Worm (Caenorhabditis elegans) whole organism, late embryonic: Measurements from ENCODE around the gene rps-1.

Source experiments
- C08G9.2 ChIP-seq: sonication (generic microtip); optimal IDR thresholded peaks from 2 replicates; lab custom pipeline; 2016; ENCODE audit warnings: mild to moderate bottlenecking, missing genetic modification characterization, moderate library complexity, missing compliant biosample characterization
- C38D4.7 ChIP-seq: fragments of 200-800 bp; sonication (Bioruptor generic); optimal IDR thresholded peaks from 2 replicates; lab custom pipeline; 2018; ENCODE audit warnings: mild to moderate bottlenecking, missing genetic modification characterization, moderate library complexity, missing compliant biosample characterization
- F13H6.1 ChIP-seq: sonication (generic microtip); optimal IDR thresholded peaks from 2 replicates; lab custom pipeline; 2016; ENCODE audit warnings: missing genetic modification characterization, missing compliant biosample characterization
- K02D7.2 ChIP-seq: sonication (generic microtip); optimal IDR thresholded peaks from 2 replicates; lab custom pipeline; 2017; ENCODE audit warnings: mild to moderate bottlenecking, missing genetic modification characterization, missing compliant biosample characterization
- K09A11.1 ChIP-seq: sonication (generic microtip); optimal IDR thresholded peaks from 2 replicates; lab custom pipeline; 2017; ENCODE audit warnings: antibody characterized with exemption, mild to moderate bottlenecking, missing genetic modification characterization, missing compliant biosample characterization; ENCODE audit not compliant: insufficient read depth
- T23F11.4 ChIP-seq: fragments of 200-800 bp; sonication (Bioruptor generic); optimal IDR thresholded peaks from 2 replicates; lab custom pipeline; 2018; ENCODE audit warnings: mild to moderate bottlenecking, missing genetic modification characterization, missing compliant biosample characterization
- ahr-1 ChIP-seq: sonication (generic microtip); optimal IDR thresholded peaks from 2 replicates; lab custom pipeline; 2016; ENCODE audit warnings: missing genetic modification characterization, missing compliant biosample characterization
- ama-1 ChIP-seq: fragments of 150-350 bp; optimal IDR thresholded peaks from 2 replicates; lab custom pipeline; 2014
- ceh-14 ChIP-seq: sonication (generic microtip); optimal IDR thresholded peaks from 2 replicates; lab custom pipeline; 2016; ENCODE audit warnings: missing genotype, missing genetic modification characterization, missing compliant biosample characterization
- ceh-18 ChIP-seq: sonication (generic microtip); optimal IDR thresholded peaks from 2 replicates; lab custom pipeline; 2016; ENCODE audit warnings: missing genetic modification characterization, missing compliant biosample characterization
- ceh-2 ChIP-seq: sonication (generic microtip); optimal IDR thresholded peaks from 2 replicates; lab custom pipeline; 2016; ENCODE audit warnings: missing genotype, missing genetic modification characterization, missing compliant biosample characterization
- ceh-22 ChIP-seq: sonication (generic microtip); optimal IDR thresholded peaks from 2 replicates; lab custom pipeline; 2017; ENCODE audit warnings: missing biosample characterization, missing genetic modification characterization
- ceh-24 ChIP-seq: sonication (generic microtip); optimal IDR thresholded peaks from 2 replicates; lab custom pipeline; 2016; ENCODE audit warnings: mild to moderate bottlenecking, missing genetic modification characterization, missing compliant biosample characterization
- ceh-30 ChIP-seq: fragments of 150-350 bp; optimal IDR thresholded peaks from 2 replicates; lab custom pipeline; 2014; ENCODE audit warnings: missing biosample characterization, missing genetic modification characterization
- ceh-31 ChIP-seq: sonication (generic microtip); optimal IDR thresholded peaks from 2 replicates; lab custom pipeline; 2016; ENCODE audit warnings: missing genetic modification characterization, missing compliant biosample characterization
- ceh-34 ChIP-seq: sonication (generic microtip); optimal IDR thresholded peaks from 2 replicates; lab custom pipeline; 2016; ENCODE audit warnings: mild to moderate bottlenecking, missing genetic modification characterization, missing compliant biosample characterization
- ceh-45 ChIP-seq: fragments of 200-800 bp; sonication (Bioruptor generic); IDR thresholded peaks from 2 replicates; pipeline ENCODE4 v1.3.6; 2022; ENCODE audit warnings: missing genetic modification reagents, missing genetic modification characterization, missing compliant biosample characterization
- ceh-48 ChIP-seq: sonication (generic microtip); optimal IDR thresholded peaks from 2 replicates; lab custom pipeline; 2016; ENCODE audit warnings: missing genetic modification characterization, inconsistent platforms, missing compliant biosample characterization
- dmd-4 ChIP-seq: sonication (generic microtip); optimal IDR thresholded peaks from 2 replicates; lab custom pipeline; 2016; ENCODE audit warnings: borderline replicate concordance, missing genetic modification characterization, missing compliant biosample characterization
- dve-1 ChIP-seq: sonication (generic microtip); optimal IDR thresholded peaks from 2 replicates; lab custom pipeline; 2017; ENCODE audit warnings: antibody characterized with exemption, mild to moderate bottlenecking, missing genetic modification characterization, missing compliant biosample characterization
- ets-4 ChIP-seq: sonication (generic microtip); optimal IDR thresholded peaks from 2 replicates; lab custom pipeline; 2016; ENCODE audit warnings: missing genetic modification characterization, missing compliant biosample characterization
- eyg-1 ChIP-seq: sonication (generic microtip); optimal IDR thresholded peaks from 2 replicates; lab custom pipeline; 2016; ENCODE audit warnings: missing genotype, missing genetic modification characterization, missing compliant biosample characterization
- fax-1 ChIP-seq: sonication (generic microtip); optimal IDR thresholded peaks from 2 replicates; lab custom pipeline; 2016; ENCODE audit warnings: missing genotype, missing genetic modification characterization, missing compliant biosample characterization
- fkh-10 ChIP-seq: fragments of 150-350 bp; optimal IDR thresholded peaks from 2 replicates; lab custom pipeline; 2014; ENCODE audit warnings: missing biosample characterization, missing genetic modification reagents, missing genetic modification characterization
- fkh-6 ChIP-seq: sonication (generic microtip); optimal IDR thresholded peaks from 2 replicates; lab custom pipeline; 2016; ENCODE audit warnings: missing genetic modification characterization, missing compliant biosample characterization
- gmeb-2 ChIP-seq: sonication (generic microtip); optimal IDR thresholded peaks from 2 replicates; lab custom pipeline; 2016; ENCODE audit warnings: missing genetic modification characterization, inconsistent platforms, missing compliant biosample characterization
- hlh-15 ChIP-seq: sonication (generic microtip); optimal IDR thresholded peaks from 2 replicates; lab custom pipeline; 2016; ENCODE audit warnings: missing genetic modification characterization, missing compliant biosample characterization
- hlh-30 ChIP-seq: sonication (generic microtip); optimal IDR thresholded peaks from 2 replicates; lab custom pipeline; 2017; ENCODE audit warnings: antibody characterized with exemption, missing genetic modification characterization, missing compliant biosample characterization; ENCODE audit not compliant: insufficient read depth
- hlh-6 ChIP-seq: sonication (generic microtip); optimal IDR thresholded peaks from 2 replicates; lab custom pipeline; 2016; ENCODE audit warnings: missing genotype, missing genetic modification characterization, missing compliant biosample characterization
- lin-11 ChIP-seq: fragments of 200-800 bp; sonication (Bioruptor generic); optimal IDR thresholded peaks from 2 replicates; lab custom pipeline; 2018; ENCODE audit warnings: mild to moderate bottlenecking, missing genetic modification characterization, missing compliant biosample characterization
- mec-3 ChIP-seq: sonication (generic microtip); optimal IDR thresholded peaks from 2 replicates; lab custom pipeline; 2016; ENCODE audit warnings: borderline replicate concordance, missing genetic modification characterization, missing compliant biosample characterization
- nhr-11 ChIP-seq: fragments of 150-350 bp; optimal IDR thresholded peaks from 2 replicates; lab custom pipeline; 2014; ENCODE audit warnings: missing biosample characterization, missing genetic modification characterization
- nhr-232 ChIP-seq: sonication (generic microtip); optimal IDR thresholded peaks from 2 replicates; lab custom pipeline; 2016; ENCODE audit warnings: missing genetic modification characterization, missing compliant biosample characterization
- npax-4 ChIP-seq: sonication (generic microtip); optimal IDR thresholded peaks from 2 replicates; lab custom pipeline; 2016; ENCODE audit warnings: missing genetic modification characterization, missing compliant biosample characterization
- odd-2 ChIP-seq: sonication (generic microtip); optimal IDR thresholded peaks from 2 replicates; lab custom pipeline; 2017; ENCODE audit warnings: antibody characterized with exemption, mild to moderate bottlenecking, missing genetic modification characterization, missing compliant biosample characterization
- pag-3 ChIP-seq: sonication (generic microtip); optimal IDR thresholded peaks from 2 replicates; lab custom pipeline; 2016; ENCODE audit warnings: missing compliant biosample characterization, missing genetic modification characterization, borderline replicate concordance
- pat-9 ChIP-seq: fragments of 200-800 bp; sonication (Bioruptor generic); optimal IDR thresholded peaks from 2 replicates; lab custom pipeline; 2018; ENCODE audit warnings: mild to moderate bottlenecking, missing genetic modification characterization, moderate library complexity, missing compliant biosample characterization
- pha-2 ChIP-seq: sonication (generic microtip); optimal IDR thresholded peaks from 2 replicates; lab custom pipeline; 2017; ENCODE audit warnings: mild to moderate bottlenecking, missing genetic modification characterization, missing compliant biosample characterization
- pqm-1 ChIP-seq: sonication (generic microtip); optimal IDR thresholded peaks from 2 replicates; lab custom pipeline; 2016; ENCODE audit warnings: missing genetic modification characterization, missing compliant biosample characterization
- pros-1 ChIP-seq: fragments of 150-350 bp; optimal IDR thresholded peaks from 2 replicates; lab custom pipeline; 2014; ENCODE audit warnings: missing biosample characterization, missing genetic modification reagents, missing genetic modification characterization
- ref-2 ChIP-seq: sonication (generic microtip); optimal IDR thresholded peaks from 2 replicates; lab custom pipeline; 2016; ENCODE audit warnings: missing genetic modification characterization, missing compliant biosample characterization
- rnt-1 ChIP-seq: sonication (generic microtip); optimal IDR thresholded peaks from 2 replicates; lab custom pipeline; 2016; ENCODE audit warnings: missing genetic modification characterization, missing compliant biosample characterization
- sdc-2 ChIP-seq: sonication (generic microtip); optimal IDR thresholded peaks from 2 replicates; lab custom pipeline; 2016; ENCODE audit warnings: missing genotype, missing genetic modification characterization, missing compliant biosample characterization
- sox-2 ChIP-seq: fragments of 200-800 bp; sonication (Bioruptor generic); IDR thresholded peaks from 2 replicates; pipeline ENCODE4 v1.3.6; 2022; ENCODE audit warnings: missing genetic modification reagents, missing genetic modification characterization, missing compliant biosample characterization
- sox-4 ChIP-seq: sonication (generic microtip); optimal IDR thresholded peaks from 2 replicates; lab custom pipeline; 2017; ENCODE audit warnings: mild to moderate bottlenecking, missing genetic modification characterization, inconsistent platforms, missing compliant biosample characterization
- syd-9 ChIP-seq: sonication (generic microtip); optimal IDR thresholded peaks from 2 replicates; lab custom pipeline; 2016; ENCODE audit warnings: mild to moderate bottlenecking, missing genetic modification characterization, moderate library complexity, missing compliant biosample characterization
- tbx-2 ChIP-seq: sonication (generic microtip); optimal IDR thresholded peaks from 2 replicates; lab custom pipeline; 2016; ENCODE audit warnings: missing genetic modification characterization, missing compliant biosample characterization
- tbx-7 ChIP-seq: sonication (generic microtip); optimal IDR thresholded peaks from 2 replicates; lab custom pipeline; 2016; ENCODE audit warnings: missing genotype, missing genetic modification characterization, missing compliant biosample characterization
- ttx-3 ChIP-seq: sonication (generic microtip); optimal IDR thresholded peaks from 2 replicates; lab custom pipeline; 2016; ENCODE audit warnings: missing genetic modification reagents, missing genetic modification characterization, missing compliant biosample characterization
- unc-3 ChIP-seq, 2 experiments: fragments of 200-800 bp in 1 of 2; sonication (Bioruptor generic) in 1 of 2; sonication (generic microtip) in 1 of 2; conservative IDR thresholded peaks in 1 of 2; optimal IDR thresholded peaks in 1 of 2; 2 replicates each; pipeline versions ENCODE4 v1.3.6 to Lab custom; 2016 to 2022; ENCODE audit warnings: missing compliant biosample characterization in 2 of 2, missing genetic modification characterization in 2 of 2, missing genetic modification reagents in 1 of 2
- unc-42 ChIP-seq: sonication (generic microtip); optimal IDR thresholded peaks from 2 replicates; lab custom pipeline; 2016; ENCODE audit warnings: missing genotype, missing genetic modification characterization, missing compliant biosample characterization
- unc-55 ChIP-seq: sonication (generic microtip); optimal IDR thresholded peaks from 2 replicates; lab custom pipeline; 2017; ENCODE audit warnings: missing biosample characterization, missing genetic modification reagents, missing genetic modification characterization
- zip-5 ChIP-seq: sonication (generic microtip); optimal IDR thresholded peaks from 2 replicates; lab custom pipeline; 2016; ENCODE audit warnings: missing genetic modification characterization, missing compliant biosample characterization

rps-1 gene

DNA sequence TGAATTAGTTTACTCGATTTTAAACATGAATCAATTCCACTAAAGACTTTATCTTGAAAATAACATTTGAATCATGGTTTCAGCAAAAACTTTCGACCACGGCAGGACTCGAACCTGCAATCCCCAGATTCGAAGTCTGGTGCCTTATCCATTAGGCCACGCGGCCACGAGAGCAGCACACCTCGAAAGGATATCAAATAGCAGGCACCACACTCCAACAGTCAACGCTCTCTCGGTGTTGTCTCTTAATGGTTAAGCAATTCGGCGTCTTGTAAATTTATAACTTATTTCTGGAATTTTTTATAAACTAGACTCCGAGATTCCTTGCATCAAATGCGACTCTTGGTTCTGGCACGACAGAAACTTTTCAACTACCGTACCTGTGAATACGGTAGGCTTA is 4.9 kb upstream of the rps-1 start:
- TF ChIP-seq unc-42, result peak; percentile 45
- peak; percentile 15 for TF ChIP-seq ets-4 (tag; lab: Kevin White, UChicago)
- peak; percentile 85 for TF ChIP-seq ceh-34 (tag; lab: Kevin White, UChicago)
- peak; percentile 86 for TF ChIP-seq C38D4.7
- TF ChIP-seq ref-2 (tag; lab: Kevin White, UChicago), result peak; percentile 83
- TF ChIP-seq ahr-1, result peak; percentile 62
- TF ChIP-seq fkh-6 (tag; lab: Kevin White, UChicago), result peak; percentile 80
- TF ChIP-seq pha-2 (tag; lab: Kevin White, UChicago), result peak; percentile 84
- TF ChIP-seq nhr-11 (tag; lab: Kevin White, UChicago), result no peak
- TF ChIP-seq ceh-31 (tag; lab: Kevin White, UChicago), result peak; percentile 69
- peak; percentile 46 for TF ChIP-seq pqm-1 (tag; lab: Kevin White, UChicago)
- peak; percentile 85 for TF ChIP-seq ceh-45
- TF ChIP-seq tbx-7 (tag; lab: Kevin White, UChicago), result peak; percentile 60
- peak; percentile 45 for TF ChIP-seq ceh-24 (tag; lab: Kevin White, UChicago)
- peak; percentile 91 for TF ChIP-seq tbx-2 (tag; lab: Kevin White, UChicago)
- peak; percentile 42 for TF ChIP-seq ceh-22
- TF ChIP-seq rnt-1 (tag; lab: Kevin White, UChicago), result peak; percentile 61
- TF ChIP-seq F13H6.1 (tag; lab: Kevin White, UChicago), result peak; percentile 73
- peak; percentile 54 for TF ChIP-seq zip-5 (tag; lab: Kevin White, UChicago)
- peak; percentile 33 for TF ChIP-seq ceh-14 (tag; lab: Kevin White, UChicago)
- peak; percentile 85 for TF ChIP-seq nhr-232 (tag; lab: Kevin White, UChicago)
- peak; percentile 58 for TF ChIP-seq ceh-18 (tag; lab: Kevin White, UChicago)
- no peak for TF ChIP-seq pag-3
- TF ChIP-seq mec-3 (tag; lab: Kevin White, UChicago), result no peak
- TF ChIP-seq syd-9, result peak; percentile 87
- TF ChIP-seq hlh-6 (tag; lab: Kevin White, UChicago), result peak; percentile 90
- peak; percentile 65 for TF ChIP-seq dmd-4 (tag; lab: Kevin White, UChicago)
- TF ChIP-seq hlh-30 (tag; lab: Kevin White, UChicago), result peak; percentile 49
- TF ChIP-seq pros-1 (tag; lab: Kevin White, UChicago), result no peak
- peak; percentile 83 for TF ChIP-seq ttx-3 (tag; lab: Kevin White, UChicago)
- peak; percentile 69 for TF ChIP-seq hlh-15 (tag; lab: Kevin White, UChicago)
- TF ChIP-seq eyg-1 (tag; lab: Kevin White, UChicago), result peak; percentile 89
- TF ChIP-seq ama-1 (lab: Kevin White, UChicago), result no peak
- TF ChIP-seq fkh-10, result no peak
- TF ChIP-seq dve-1, result peak; percentile 95
- peak; percentile 66 for TF ChIP-seq K02D7.2 (tag; lab: Kevin White, UChicago)
- peak; percentile 85 for TF ChIP-seq gmeb-2 (tag; lab: Kevin White, UChicago)
- TF ChIP-seq K09A11.1 (tag; lab: Kevin White, UChicago), result peak; percentile 73
- peak; percentile 78 for TF ChIP-seq unc-3 (GFP tag; conservative IDR thresholded peaks at IDR 0.05; lab: Robert Waterston, UW)
- TF ChIP-seq unc-3 (tag; optimal IDR thresholded peaks at IDR 0.05; lab: Kevin White, UChicago), result peak; percentile 86
- peak; percentile 78 for TF ChIP-seq sdc-2 (tag; lab: Kevin White, UChicago)
- TF ChIP-seq lin-11 (tag; lab: Kevin White, UChicago), result peak; percentile 83
- peak; percentile 62 for TF ChIP-seq odd-2 (tag; lab: Kevin White, UChicago)
- TF ChIP-seq T23F11.4, result peak; percentile 84
- TF ChIP-seq fax-1 (tag; lab: Kevin White, UChicago), result peak; percentile 69
- peak; percentile 79 for TF ChIP-seq ceh-48 (tag; lab: Kevin White, UChicago)
- peak; percentile 86 for TF ChIP-seq npax-4 (tag; lab: Kevin White, UChicago)
- peak; percentile 67 for TF ChIP-seq C08G9.2 (tag; lab: Kevin White, UChicago)
- TF ChIP-seq ceh-2 (tag; lab: Kevin White, UChicago), result peak; percentile 77
- peak; percentile 30 for TF ChIP-seq ceh-30 (tag; lab: Kevin White, UChicago)
- no peak for TF ChIP-seq unc-55 (GFP tag; lab: Kevin White, UChicago)
- peak; percentile 83 for TF ChIP-seq sox-2
- TF ChIP-seq pat-9 (tag; lab: Kevin White, UChicago), result peak; percentile 87
- peak; percentile 85 for TF ChIP-seq sox-4 (tag; lab: Kevin White, UChicago)
